Worm (Caenorhabditis elegans) whole organism, L4 larva: ENCODE data around the gene Y38H6C.23.

ENCODE experiments used
- F10B5.3 ChIP-seq: sonication (generic microtip); optimal IDR thresholded peaks from 2 replicates; lab custom pipeline; 2016; ENCODE audit warnings: mild to moderate bottlenecking, missing genetic modification characterization, missing compliant biosample characterization
- F44E2.7 ChIP-seq: fragments of 200-800 bp; sonication (Bioruptor generic); IDR thresholded peaks from 2 replicates; pipeline ENCODE4 v2.1.2; 2022; ENCODE audit warnings: missing genetic modification characterization, missing compliant biosample characterization
- T20F7.1 ChIP-seq: fragments of 200-800 bp; sonication (Bioruptor generic); optimal IDR thresholded peaks from 2 replicates; lab custom pipeline; 2018; ENCODE audit warnings: mild to moderate bottlenecking, missing genetic modification characterization, missing compliant biosample characterization
- Y48G9A.11 ChIP-seq: fragments of 200-800 bp; sonication (Bioruptor generic); IDR thresholded peaks from 2 replicates; pipeline ENCODE4 v1.3.6; 2022; ENCODE audit warnings: missing genetic modification reagents, missing genetic modification characterization, missing compliant biosample characterization
- attf-4 ChIP-seq: sonication (generic microtip); optimal IDR thresholded peaks from 3 replicates; lab custom pipeline; 2017; ENCODE audit warnings: missing biosample characterization, missing genetic modification characterization
- ceh-28 ChIP-seq: fragments of 150-350 bp; optimal IDR thresholded peaks from 2 replicates; lab custom pipeline; 2014; ENCODE audit warnings: missing biosample characterization, missing genetic modification reagents, missing genetic modification characterization
- ceh-32 ChIP-seq: sonication (generic microtip); optimal IDR thresholded peaks from 2 replicates; lab custom pipeline; 2016; ENCODE audit warnings: mild to moderate bottlenecking, missing genetic modification characterization, missing compliant biosample characterization; ENCODE audit not compliant: poor library complexity
- ceh-62 ChIP-seq: sonication (generic microtip); optimal IDR thresholded peaks from 2 replicates; lab custom pipeline; 2017; ENCODE audit warnings: missing biosample characterization, missing genetic modification characterization
- daf-12 ChIP-seq: fragments of 150-350 bp; optimal IDR thresholded peaks from 2 replicates; lab custom pipeline; 2014; ENCODE audit warnings: missing biosample characterization, missing genetic modification reagents, missing genetic modification characterization
- daf-16 ChIP-seq, 3 experiments: sonication (generic microtip); optimal IDR thresholded peaks; 2 replicates each; lab custom pipeline; 2016 to 2017; ENCODE audit warnings: missing genetic modification characterization in 3 of 3, missing genetic modification reagents in 3 of 3, mild to moderate bottlenecking in 2 of 3, missing compliant biosample characterization in 2 of 3, missing biosample characterization in 1 of 3, moderate library complexity in 1 of 3
- daf-19 ChIP-seq: fragments of 200-800 bp; sonication (Bioruptor generic); conservative IDR thresholded peaks from 2 replicates; pipeline ENCODE4 v1.3.6; 2022; ENCODE audit warnings: missing genetic modification characterization, missing compliant biosample characterization
- dmd-6 ChIP-seq: fragments of 200-800 bp; sonication (Bioruptor generic); IDR thresholded peaks from 2 replicates; pipeline ENCODE4 v1.3.6; 2022; ENCODE audit warnings: missing genetic modification reagents, missing genetic modification characterization, missing compliant biosample characterization
- egl-43 ChIP-seq: fragments of 200-800 bp; sonication (Bioruptor generic); IDR thresholded peaks from 2 replicates; pipeline ENCODE4 v1.3.6; 2022; ENCODE audit warnings: missing genetic modification reagents, missing genetic modification characterization, missing compliant biosample characterization
- hif-1 ChIP-seq, 2 experiments: sonication (generic microtip); optimal IDR thresholded peaks; 2 replicates each; lab custom pipeline; 2016 to 2017; ENCODE audit warnings: missing compliant biosample characterization in 2 of 2, missing genetic modification characterization in 2 of 2, missing genetic modification reagents in 2 of 2, missing genotype in 2 of 2, mild to moderate bottlenecking in 1 of 2
- hlh-11 ChIP-seq: fragments of 200-800 bp; sonication (Bioruptor generic); optimal IDR thresholded peaks from 2 replicates; lab custom pipeline; 2018; ENCODE audit warnings: mild to moderate bottlenecking, missing genetic modification characterization, missing compliant biosample characterization
- hlh-30 ChIP-seq: sonication (generic microtip); optimal IDR thresholded peaks from 2 replicates; lab custom pipeline; 2017; ENCODE audit warnings: antibody characterized with exemption, mild to moderate bottlenecking, missing genetic modification characterization, missing compliant biosample characterization; ENCODE audit not compliant: insufficient read depth
- lin-1 ChIP-seq: fragments of 200-800 bp; sonication (Bioruptor generic); IDR thresholded peaks from 2 replicates; pipeline ENCODE4 v1.3.6; 2022; ENCODE audit warnings: missing genetic modification reagents, missing genetic modification characterization, missing compliant biosample characterization
- lin-38 ChIP-seq: fragments of 200-800 bp; sonication (Bioruptor generic); IDR thresholded peaks from 2 replicates; pipeline ENCODE4 v1.3.6; 2022; ENCODE audit warnings: missing genetic modification reagents, missing genetic modification characterization, missing compliant biosample characterization
- madf-5 ChIP-seq, 2 experiments: fragments of 200-800 bp; sonication (Bioruptor generic); IDR thresholded peaks; 2 replicates each; pipeline ENCODE4 v1.3.6; 2022; ENCODE audit warnings: missing compliant biosample characterization in 2 of 2, missing genetic modification characterization in 2 of 2
- mes-2 ChIP-seq: sonication (generic microtip); optimal IDR thresholded peaks from 2 replicates; lab custom pipeline; 2016; ENCODE audit warnings: missing genotype, mild to moderate bottlenecking, missing genetic modification characterization, missing compliant biosample characterization; ENCODE audit not compliant: poor library complexity, severe bottlenecking
- nhr-111 ChIP-seq: fragments of 200-800 bp; sonication (Bioruptor generic); optimal IDR thresholded peaks from 2 replicates; lab custom pipeline; 2018; ENCODE audit warnings: mild to moderate bottlenecking, missing genetic modification characterization, missing compliant biosample characterization
- nhr-42 ChIP-seq: fragments of 200-800 bp; sonication (Bioruptor generic); IDR thresholded peaks from 2 replicates; pipeline ENCODE4 v1.3.6; 2022; ENCODE audit warnings: missing genetic modification characterization, missing compliant biosample characterization
- nhr-77 ChIP-seq: fragments of 150-350 bp; optimal IDR thresholded peaks from 2 replicates; lab custom pipeline; 2014; ENCODE audit warnings: missing biosample characterization, missing genetic modification characterization
- set-16 ChIP-seq: fragments of 200-800 bp; sonication (Bioruptor generic); IDR thresholded peaks from 2 replicates; pipeline ENCODE4 v1.3.6; 2022; ENCODE audit warnings: missing genetic modification reagents, missing genetic modification characterization, missing compliant biosample characterization
- spr-3 ChIP-seq: fragments of 200-800 bp; sonication (Bioruptor generic); optimal IDR thresholded peaks from 2 replicates; lab custom pipeline; 2018; ENCODE audit warnings: mild to moderate bottlenecking, missing genetic modification characterization, missing compliant biosample characterization
- tra-1 ChIP-seq: fragments of 200-800 bp; sonication (Bioruptor generic); IDR thresholded peaks from 2 replicates; pipeline ENCODE4 v1.3.6; 2022; ENCODE audit warnings: missing genetic modification reagents, missing genetic modification characterization, missing compliant biosample characterization
- unc-130 ChIP-seq: sonication (generic microtip); optimal IDR thresholded peaks from 2 replicates; lab custom pipeline; 2016; ENCODE audit warnings: missing genetic modification reagents, missing genetic modification characterization, missing compliant biosample characterization
- unc-39 ChIP-seq: sonication (generic microtip); optimal IDR thresholded peaks from 2 replicates; lab custom pipeline; 2017; ENCODE audit warnings: missing biosample characterization, missing genetic modification characterization
- unc-62 ChIP-seq, 3 experiments: fragments of 150-350 bp in 1 of 3; sonication (generic microtip); optimal IDR thresholded peaks in 2 of 3; peaks in 1 of 3; 1 replicate in 1 of 3; 2 replicates in 2 of 3; lab custom pipeline; 2014 to 2017; ENCODE audit warnings: missing biosample characterization in 3 of 3, missing genetic modification characterization in 3 of 3, missing genetic modification reagents in 3 of 3, missing genotype in 1 of 3
- vab-7 ChIP-seq: fragments of 200-800 bp; sonication (Bioruptor generic); IDR thresholded peaks from 2 replicates; pipeline ENCODE4 v1.3.6; 2022; ENCODE audit warnings: missing genetic modification reagents, missing genetic modification characterization, missing compliant biosample characterization
- zag-1 ChIP-seq: fragments of 150-350 bp; optimal IDR thresholded peaks from 2 replicates; lab custom pipeline; 2014; ENCODE audit warnings: missing biosample characterization, missing genetic modification characterization
- ztf-11 ChIP-seq: fragments of 150-350 bp; optimal IDR thresholded peaks from 2 replicates; lab custom pipeline; 2014; ENCODE audit warnings: missing biosample characterization, missing genetic modification characterization

Y38H6C.23 gene

ce11 chrV:20556260-20556659 lies at the start of gene Y38H6C.23:
Y38H6C.23 (minus strand) TSS chrV:20556360.
- TF ChIP-seq tra-1 (GFP tag; lab: Robert Waterston, UW) (no peak), unc-62 (GFP tag; optimal IDR thresholded peaks at IDR 0.05 in 1 of 2; lab: Kevin White, UChicago) (peak in 1 of 2 experiments; percentile 37), unc-62 (tag; optimal IDR thresholded peaks at IDR 0.05; lab: Kevin White, UChicago) (no peak), dmd-6 (GFP tag; lab: Robert Waterston, UW) (peak; percentile 66)

- TF ChIP-seq nhr-42 (GFP tag; lab: Robert Waterston, UW) (0 out of 2 replicates have a peak, but pooled peaks have one; percentile 35), zag-1 (no peak), madf-5 (GFP tag; IDR thresholded peaks at IDR 0.05; lab: Robert Waterston, UW) (no peak), ceh-28 (tag; lab: Kevin White, UChicago) (no peak), attf-4 (tag; lab: Kevin White, UChicago) (no peak), F44E2.7 (0 out of 2 replicates have a peak, but pooled peaks have one; percentile 69), egl-43 (GFP tag; lab: Robert Waterston, UW) (0 out of 2 replicates have a peak, but pooled peaks have one; percentile 36), set-16 (GFP tag; lab: Robert Waterston, UW) (peak; percentile 86)
Observed at ce11 chrV:20604606-20605155, 48.5 kb upstream of the Y38H6C.23 start, which contains the start of gene ttr-57. ttr-57 (plus strand) TSS chrV:20605105.

- no peak for TF ChIP-seq lin-38 (GFP tag; lab: Robert Waterston, UW)
- peak in 1 of 2 experiments; percentile 14 for TF ChIP-seq unc-62 (GFP tag; optimal IDR thresholded peaks at IDR 0.05 in 1 of 2; lab: Kevin White, UChicago)
- no peak for TF ChIP-seq unc-62 (tag; optimal IDR thresholded peaks at IDR 0.05; lab: Kevin White, UChicago)
Observed at ce11 chrV:20603014-20603413, 46.9 kb upstream of the Y38H6C.23 start, which contains the start of gene ttr-11. ttr-11 (plus strand) TSS chrV:20603314.

- TF ChIP-seq mes-2 (no peak), hlh-30 (tag; lab: Kevin White, UChicago) (no peak), ceh-62 (tag; lab: Kevin White, UChicago) (no peak), ztf-11 (tag; lab: Kevin White, UChicago) (no peak), hlh-11 (tag; lab: Kevin White, UChicago) (no peak), F10B5.3 (tag; lab: Kevin White, UChicago) (no peak), T20F7.1 (GFP tag; lab: Kevin White, UChicago) (no peak), ceh-32 (tag; lab: Kevin White, UChicago) (no peak), hif-1 (tag; optimal IDR thresholded peaks at IDR 0.05; lab: Kevin White, UChicago) (no peak), daf-12 (no peak), F44E2.7 (0 out of 2 replicates have a peak, but pooled peaks have one; percentile 31), set-16 (GFP tag; lab: Robert Waterston, UW) (peak; percentile 76; the same call in 1 of the 2 replicates), daf-19 (no peak)
Observed at ce11 chrV:20600704-20601103, 44.5 kb upstream of the Y38H6C.23 start.

DNA sequence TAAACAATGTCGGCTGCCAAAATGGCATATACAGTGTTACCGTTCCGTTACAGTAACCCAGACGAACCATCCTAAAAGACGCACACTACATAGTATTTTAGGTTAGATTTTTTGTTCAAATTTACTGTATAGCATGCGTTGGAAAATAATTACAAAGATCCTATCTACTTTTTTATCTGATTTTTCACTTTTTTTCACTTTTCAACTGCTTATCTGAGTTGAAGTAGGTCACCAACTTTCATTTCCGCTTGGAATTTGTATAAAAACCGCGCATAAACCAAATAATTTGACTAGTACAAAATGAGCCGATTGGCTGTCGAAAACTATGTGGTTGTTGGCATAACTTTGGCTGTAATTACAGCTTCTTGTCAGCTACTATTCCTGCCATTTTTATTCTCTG lies 43.6 kb upstream of the Y38H6C.23 start, which contains the start of gene col-163:
col-163 (plus strand) TSS at position 301 of the 400 bp plus-strand sequence.
- TF ChIP-seq nhr-77 (no peak), unc-39 (no peak), lin-1 (GFP tag; lab: Robert Waterston, UW) (no peak), nhr-111 (GFP tag; lab: Kevin White, UChicago) (no peak), Y48G9A.11 (GFP tag; lab: Robert Waterston, UW) (no peak), spr-3 (GFP tag; lab: Kevin White, UChicago) (no peak), lin-38 (GFP tag; lab: Robert Waterston, UW) (no peak), unc-130 (GFP tag; lab: Kevin White, UChicago) (no peak), vab-7 (no peak), daf-16 (GFP tag; optimal IDR thresholded peaks at IDR 0.05; lab: Kevin White, UChicago) (no peak), daf-16 (tag; optimal IDR thresholded peaks at IDR 0.05; lab: Kevin White, UChicago) (no peak)
